Worm (Caenorhabditis elegans) whole organism, L4/young adult: ENCODE results near the gene syd-1.

ENCODE experiments used
- W03F9.2 ChIP-seq: fragments of 150-350 bp; optimal IDR thresholded peaks from 2 replicates; lab custom pipeline; 2014; ENCODE audit warnings: missing biosample characterization, missing genetic modification characterization
- dao-5 ChIP-seq: sonication (generic microtip); optimal IDR thresholded peaks from 2 replicates; lab custom pipeline; 2016; ENCODE audit warnings: missing genotype, missing genetic modification characterization, moderate library complexity, missing compliant biosample characterization
- him-1 ChIP-seq: sonication (generic microtip); optimal IDR thresholded peaks from 2 replicates; lab custom pipeline; 2016; ENCODE audit warnings: missing genotype, missing genetic modification reagents, missing genetic modification characterization, missing compliant biosample characterization

DNA sequence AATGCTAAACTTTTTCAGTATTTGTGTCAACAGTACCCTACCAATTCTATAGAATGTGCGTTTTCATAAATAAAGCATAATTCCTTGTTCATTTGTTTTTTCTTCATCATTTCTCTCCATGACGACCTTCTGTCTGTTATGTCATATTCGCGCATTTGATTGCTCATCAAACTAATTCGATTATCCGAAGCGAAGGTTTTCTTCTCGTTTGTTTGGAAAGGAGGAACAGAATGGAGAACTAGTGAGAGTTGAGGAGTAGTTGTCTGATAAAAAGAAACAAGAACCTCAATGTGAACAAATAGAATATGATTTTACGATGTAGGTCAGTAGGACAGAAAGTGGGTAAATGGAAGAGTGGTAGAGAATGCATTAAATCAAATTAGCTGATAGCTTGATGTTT is 32.1 kb downstream of the syd-1 start:
- TF ChIP-seq him-1 (no peak), W03F9.2 (tag; lab: Kevin White, UChicago) (no peak), dao-5 (no peak)
